Fruit fly (Drosophila melanogaster) whole organism, embryonic: ENCODE results near the gene CG7512.
A peak's percentile ranks its signal among the peaks of the same experiment; 100 is the strongest.

Experiments used
- CG10366 ChIP-seq: fragments of 200-800 bp; sonication (Bioruptor generic); IDR thresholded peaks from 2 replicates; pipeline ENCODE4 v1.3.6; 2022; ENCODE audit warnings: missing biosample characterization, missing genetic modification characterization
- CG10431 ChIP-seq: fragments of 200-800 bp; sonication (Bioruptor generic); optimal IDR thresholded peaks from 3 replicates; lab custom pipeline; 2018; ENCODE audit warnings: missing biosample characterization, mild to moderate bottlenecking, missing genetic modification characterization
- CG11723 ChIP-seq: fragments of 200-800 bp; sonication (Bioruptor generic); optimal IDR thresholded peaks from 2 replicates; lab custom pipeline; 2017; ENCODE audit warnings: missing biosample characterization, mild to moderate bottlenecking, missing genetic modification characterization
- CG12744 ChIP-seq: fragments of 200-800 bp; sonication (Bioruptor generic); optimal IDR thresholded peaks from 2 replicates; lab custom pipeline; 2016; ENCODE audit warnings: missing biosample characterization, missing genetic modification characterization
- CG15011 ChIP-seq: fragments of 200-800 bp; sonication (Bioruptor generic); optimal IDR thresholded peaks from 3 replicates; lab custom pipeline; 2018; ENCODE audit warnings: missing biosample characterization, mild to moderate bottlenecking, missing genetic modification characterization
- CG15073 ChIP-seq: fragments of 200-800 bp; sonication (Bioruptor generic); optimal IDR thresholded peaks from 2 replicates; lab custom pipeline; 2016; ENCODE audit warnings: missing biosample characterization, missing genetic modification characterization
- CG1602 ChIP-seq: fragments of 200-800 bp; sonication (Bioruptor generic); optimal IDR thresholded peaks from 3 replicates; lab custom pipeline; 2016; ENCODE audit warnings: missing biosample characterization, missing genetic modification characterization
- CG16813 ChIP-seq: fragments of 200-800 bp; sonication (Bioruptor generic); IDR thresholded peaks from 3 replicates; pipeline ENCODE4 v1.3.6; 2022; ENCODE audit warnings: missing biosample characterization, missing genetic modification characterization; ENCODE audit not compliant: partially characterized antibody
- CG16863 ChIP-seq: fragments of 200-800 bp; sonication (Bioruptor generic); optimal IDR thresholded peaks from 3 replicates; lab custom pipeline; 2016; ENCODE audit warnings: missing biosample characterization, missing genetic modification characterization
- CG2116 ChIP-seq: fragments of 200-800 bp; sonication (Bioruptor generic); optimal IDR thresholded peaks from 3 replicates; lab custom pipeline; 2018; ENCODE audit warnings: missing biosample characterization, mild to moderate bottlenecking, missing genetic modification characterization
- CG2129 ChIP-seq: fragments of 200-800 bp; sonication (Bioruptor generic); IDR thresholded peaks from 2 replicates; pipeline ENCODE4 v1.3.6; 2022; ENCODE audit warnings: missing biosample characterization, missing genetic modification characterization; ENCODE audit not compliant: partially characterized antibody
- CG30403 ChIP-seq: fragments of 200-800 bp; sonication (Bioruptor generic); optimal IDR thresholded peaks from 3 replicates; lab custom pipeline; 2016; ENCODE audit warnings: missing biosample characterization, missing genetic modification characterization
- CG32772 ChIP-seq: fragments of 200-800 bp; sonication (Bioruptor generic); IDR thresholded peaks from 2 replicates; pipeline ENCODE4 v1.3.6; 2022; ENCODE audit warnings: missing biosample characterization, missing genetic modification characterization
- CG3995 ChIP-seq: fragments of 200-800 bp; sonication (Bioruptor generic); optimal IDR thresholded peaks from 3 replicates; lab custom pipeline; 2016; ENCODE audit warnings: missing biosample characterization, missing genetic modification characterization
- CG4282 ChIP-seq: fragments of 200-800 bp; sonication (Bioruptor generic); optimal IDR thresholded peaks from 2 replicates; lab custom pipeline; 2016; ENCODE audit warnings: missing biosample characterization, missing genetic modification characterization
- CG4424 ChIP-seq: fragments of 200-800 bp; sonication (Bioruptor generic); optimal IDR thresholded peaks from 3 replicates; lab custom pipeline; 2016; ENCODE audit warnings: missing biosample characterization, missing genetic modification characterization
- CG4854 ChIP-seq: fragments of 200-800 bp; sonication (Bioruptor generic); optimal IDR thresholded peaks from 2 replicates; lab custom pipeline; 2016; ENCODE audit warnings: missing biosample characterization, missing genetic modification characterization, inconsistent platforms
- CG6854 ChIP-seq: fragments of 200-800 bp; sonication (Bioruptor generic); optimal IDR thresholded peaks from 3 replicates; lab custom pipeline; 2017; ENCODE audit warnings: missing biosample characterization, mild to moderate bottlenecking, missing genetic modification characterization
- CG7357 ChIP-seq: fragments of 200-800 bp; sonication (Bioruptor generic); IDR thresholded peaks from 3 replicates; pipeline ENCODE4 v1.3.6; 2022; ENCODE audit warnings: missing biosample characterization, missing genetic modification characterization
- Dbx ChIP-seq: fragments of 200-800 bp; sonication (Bioruptor generic); IDR thresholded peaks from 3 replicates; pipeline ENCODE4 v1.3.6; 2022; ENCODE audit warnings: missing biosample characterization, missing genetic modification characterization
- Doc3 ChIP-seq: fragments of 200-800 bp; sonication (Bioruptor generic); IDR thresholded peaks from 3 replicates; pipeline ENCODE4 v1.3.6; 2022; ENCODE audit warnings: missing biosample characterization, missing genetic modification characterization; ENCODE audit not compliant: partially characterized antibody
- H2.0 ChIP-seq: fragments of 200-800 bp; sonication (Bioruptor generic); IDR thresholded peaks from 2 replicates; pipeline ENCODE4 v1.3.6; 2022; ENCODE audit warnings: missing biosample characterization, missing genetic modification characterization
- Hmr ChIP-seq: fragments of 200-800 bp; sonication (Bioruptor generic); optimal IDR thresholded peaks from 3 replicates; lab custom pipeline; 2017; ENCODE audit warnings: mild to moderate bottlenecking, missing biosample characterization, missing genetic modification reagents, missing genetic modification characterization
- Hr78 ChIP-seq, 2 experiments: fragments of 200-800 bp in 1 of 2; fragments of >200 bp in 1 of 2; sonication (Bioruptor generic) in 1 of 2; optimal IDR thresholded peaks; 2 replicates each; lab custom pipeline; 2017 to 2019; ENCODE audit warnings: missing biosample characterization in 2 of 2, missing genetic modification characterization in 2 of 2, mild to moderate bottlenecking in 1 of 2, moderate library complexity in 1 of 2
- Hsf ChIP-seq: fragments of 200-800 bp; sonication (Bioruptor generic); optimal IDR thresholded peaks from 3 replicates; lab custom pipeline; 2016; ENCODE audit warnings: missing biosample characterization, missing genetic modification characterization
- Jarid2 ChIP-seq: fragments of 200-800 bp; sonication (Bioruptor generic); optimal IDR thresholded peaks from 3 replicates; lab custom pipeline; 2017; ENCODE audit warnings: mild to moderate bottlenecking, missing biosample characterization, missing genetic modification reagents, missing genetic modification characterization
- MTF-1 ChIP-seq: fragments of 200-800 bp; sonication (Bioruptor generic); optimal IDR thresholded peaks from 2 replicates; lab custom pipeline; 2018; ENCODE audit warnings: missing biosample characterization, mild to moderate bottlenecking, missing genetic modification characterization, borderline replicate concordance
- Rfx ChIP-seq: fragments of 200-800 bp; sonication (Bioruptor generic); IDR thresholded peaks from 2 replicates; pipeline ENCODE4 v1.3.6; 2022; ENCODE audit warnings: missing biosample characterization, missing genetic modification characterization
- Taf1 ChIP-seq: fragments of 200-800 bp; sonication (Bioruptor generic); IDR thresholded peaks from 2 replicates; pipeline ENCODE4 v1.3.6; 2022; ENCODE audit warnings: missing biosample characterization, missing genetic modification characterization
- chn ChIP-seq: fragments of 200-800 bp; sonication (Bioruptor generic); optimal IDR thresholded peaks from 2 replicates; lab custom pipeline; 2016; ENCODE audit warnings: missing biosample characterization, missing genetic modification characterization
- crol ChIP-seq: fragments of 200-800 bp; sonication (Bioruptor generic); IDR thresholded peaks from 2 replicates; pipeline ENCODE4 v1.3.6; 2022; ENCODE audit warnings: missing biosample characterization, missing genetic modification characterization
- da ChIP-seq: fragments of 200-800 bp; sonication (Bioruptor generic); optimal IDR thresholded peaks from 2 replicates; lab custom pipeline; 2016; ENCODE audit warnings: missing biosample characterization, missing genetic modification characterization
- eve ChIP-seq, 2 experiments: fragments of >200 bp; optimal IDR thresholded peaks; 2 replicates each; lab custom pipeline; 2017; ENCODE audit warnings: missing biosample characterization in 2 of 2, missing genetic modification characterization in 2 of 2
- ewg ChIP-seq: fragments of 200-800 bp; sonication (Bioruptor generic); optimal IDR thresholded peaks from 3 replicates; lab custom pipeline; 2017; ENCODE audit warnings: mild to moderate bottlenecking, missing biosample characterization, missing genetic modification reagents, missing genetic modification characterization
- exex ChIP-seq: fragments of 200-800 bp; sonication (Bioruptor generic); optimal IDR thresholded peaks from 4 replicates; lab custom pipeline; 2018; ENCODE audit warnings: missing biosample characterization, mild to moderate bottlenecking, missing genetic modification characterization, moderate library complexity
- fu2 ChIP-seq: fragments of 200-800 bp; sonication (Bioruptor generic); optimal IDR thresholded peaks from 2 replicates; lab custom pipeline; 2016; ENCODE audit warnings: missing biosample characterization, missing genetic modification characterization
- jumu ChIP-seq: fragments of 200-800 bp; sonication (Bioruptor generic); optimal IDR thresholded peaks from 3 replicates; lab custom pipeline; 2016; ENCODE audit warnings: missing biosample characterization, missing genetic modification characterization
- kay ChIP-seq: fragments of 200-800 bp; sonication (Bioruptor generic); optimal IDR thresholded peaks from 2 replicates; lab custom pipeline; 2016; ENCODE audit warnings: missing biosample characterization, missing genetic modification characterization
- lbe ChIP-seq: fragments of 200-800 bp; sonication (Bioruptor generic); optimal IDR thresholded peaks from 2 replicates; lab custom pipeline; 2016; ENCODE audit warnings: missing biosample characterization, mild to moderate bottlenecking, missing genetic modification characterization
- p53 ChIP-seq: fragments of 200-800 bp; sonication (Bioruptor generic); optimal IDR thresholded peaks from 2 replicates; lab custom pipeline; 2016; ENCODE audit warnings: missing biosample characterization, missing genetic modification characterization
- run ChIP-seq: fragments of 200-800 bp; sonication (Bioruptor generic); optimal IDR thresholded peaks from 3 replicates; lab custom pipeline; 2018; ENCODE audit warnings: missing biosample characterization, mild to moderate bottlenecking, missing genetic modification characterization
- slou ChIP-seq: fragments of 200-800 bp; sonication (Bioruptor generic); optimal IDR thresholded peaks from 3 replicates; lab custom pipeline; 2016; ENCODE audit warnings: missing biosample characterization, missing genetic modification characterization
- slp2 ChIP-seq: fragments of 200-800 bp; sonication (Bioruptor generic); optimal IDR thresholded peaks from 2 replicates; lab custom pipeline; 2016; ENCODE audit warnings: missing biosample characterization, missing genetic modification characterization
- so ChIP-seq: fragments of 200-800 bp; sonication (Bioruptor generic); IDR thresholded peaks from 3 replicates; pipeline ENCODE4 v1.3.6; 2022; ENCODE audit warnings: missing biosample characterization, missing genetic modification characterization
- sqz ChIP-seq: fragments of 200-800 bp; sonication (Bioruptor generic); optimal IDR thresholded peaks from 3 replicates; lab custom pipeline; 2018; ENCODE audit warnings: missing biosample characterization, mild to moderate bottlenecking, missing genetic modification characterization
- tgo ChIP-seq: fragments of 200-800 bp; sonication (Bioruptor generic); IDR thresholded peaks from 3 replicates; pipeline ENCODE4 v1.3.6; 2022; ENCODE audit warnings: missing biosample characterization, missing genetic modification characterization
- tll ChIP-seq, 2 experiments: fragments of 200-800 bp in 1 of 2; fragments of >200 bp in 1 of 2; sonication (Bioruptor generic) in 1 of 2; optimal IDR thresholded peaks; 2 replicates each; lab custom pipeline; 2017 to 2019; ENCODE audit warnings: missing biosample characterization in 2 of 2, missing genetic modification characterization in 2 of 2, mild to moderate bottlenecking in 1 of 2, moderate library complexity in 1 of 2
- wdn ChIP-seq: fragments of 200-800 bp; sonication (Bioruptor generic); IDR thresholded peaks from 2 replicates; pipeline ENCODE4 v1.3.6; 2022; ENCODE audit warnings: missing biosample characterization, missing genetic modification characterization
- wek ChIP-seq: fragments of 200-800 bp; sonication (Bioruptor generic); optimal IDR thresholded peaks from 3 replicates; lab custom pipeline; 2018; ENCODE audit warnings: missing biosample characterization, mild to moderate bottlenecking, missing genetic modification characterization, moderate library complexity

Gene CG7512

dm6 chr3L:11534391-11535246 is 21.1 kb downstream of the CG7512 start (continued):
- TF ChIP-seq Jarid2 (peak; percentile 68), Hsf (no peak), CG4854 (GFP tag; lab: Kevin White, UChicago) (no peak), CG4282 (no peak), ewg (GFP tag; lab: Kevin White, UChicago) (no peak), CG12744 (GFP tag; lab: Kevin White, UChicago) (no peak), crol (0 out of 2 replicates have a peak, but pooled peaks have one; percentile 11), CG3995 (no peak), wdn (GFP tag; lab: Robert Waterston, UW) (no peak), Taf1 (GFP tag; lab: Robert Waterston, UW) (no peak), CG11723 (GFP tag; lab: Kevin White, UChicago) (no peak), da (GFP tag; lab: Kevin White, UChicago) (no peak), Hmr (no peak), so (GFP tag; lab: Robert Waterston, UW) (no peak), slp2 (no peak), Rfx (GFP tag; lab: Robert Waterston, UW) (peak; percentile 51; the same call in 1 of the 2 replicates), slou (GFP tag; lab: Kevin White, UChicago) (no peak), CG2129 (GFP tag; lab: Robert Waterston, UW) (no peak), CG10366 (GFP tag; lab: Robert Waterston, UW) (no peak), CG15073 (no peak), run (tag; lab: Kevin White, UChicago) (no peak), kay (GFP tag; lab: Kevin White, UChicago) (no peak), MTF-1 (GFP tag; lab: Kevin White, UChicago) (peak; percentile 40), Hr78 (GFP tag; optimal IDR thresholded peaks at IDR 0.05; lab: Kevin White, UChicago) (no peak), chn (GFP tag; lab: Kevin White, UChicago) (no peak), CG15011 (GFP tag; lab: Kevin White, UChicago) (no peak), fu2 (no peak), H2.0 (GFP tag; lab: Robert Waterston, UW) (no peak), exex (tag; lab: Kevin White, UChicago) (no peak), CG16863 (GFP tag; lab: Kevin White, UChicago) (no peak), eve (GFP tag; optimal IDR thresholded peaks at IDR 0.05; lab: Kevin White, UChicago) (no peak), CG7357 (GFP tag; lab: Robert Waterston, UW) (0 out of 3 replicates have a peak, but pooled peaks have one; percentile 39), p53 (GFP tag; lab: Kevin White, UChicago) (no peak), sqz (GFP tag; lab: Kevin White, UChicago) (no peak), CG16813 (GFP tag; lab: Robert Waterston, UW) (no peak), tgo (0 out of 3 replicates have a peak, but pooled peaks have one; percentile 25), CG32772 (GFP tag; lab: Robert Waterston, UW) (no peak), CG2116 (GFP tag; lab: Kevin White, UChicago) (no peak), Dbx (GFP tag; lab: Robert Waterston, UW) (peak; percentile 29; the same call in 1 of the 3 replicates), jumu (GFP tag; lab: Kevin White, UChicago) (no peak), CG6854 (GFP tag; lab: Kevin White, UChicago) (no peak), CG30403 (GFP tag; lab: Kevin White, UChicago) (peak; percentile 9), wek (GFP tag; lab: Kevin White, UChicago) (no peak), tll (GFP tag; optimal IDR thresholded peaks at IDR 0.05; lab: Kevin White, UChicago) (no peak), CG1602 (GFP tag; lab: Kevin White, UChicago) (no peak), Doc3 (GFP tag; lab: Robert Waterston, UW) (0 out of 3 replicates have a peak, but pooled peaks have one; percentile 9), lbe (GFP tag; lab: Kevin White, UChicago) (no peak), CG4424 (GFP tag; lab: Kevin White, UChicago) (no peak), CG10431 (GFP tag; lab: Kevin White, UChicago) (no peak)
